Comparison of ENCODE assay signal across 7 worm cellular contexts in genomic region chrIII:8986872-8987271, ce11.
TF ChIP-seq lines count a peak whose summit lies in the region.

No protein-coding gene starts in this region.

TF ChIP-seq in whole organism, L1 larva, 84 proteins besides CTCF, POLR2A, EP300 and RAD21 (continues in another document):
- peak in 1 of 2 experiments; percentile 41 for TF ChIP-seq lsy-2 (tag; optimal IDR thresholded peaks at IDR 0.05; lab: Kevin White, UChicago)
- TF ChIP-seq skn-1 (tag; optimal IDR thresholded peaks at IDR 0.05; lab: Kevin White, UChicago), result peak; percentile 15
- TF ChIP-seq blmp-1 (tag; optimal IDR thresholded peaks at IDR 0.05; lab: Kevin White, UChicago), result peak; percentile 85
- peak; percentile 93 to 100 (median 98) for TF ChIP-seq elt-3 (tag; optimal IDR thresholded peaks at IDR 0.05; lab: Kevin White, UChicago)
- peak; percentile 84 for TF ChIP-seq lin-14 (GFP tag; optimal IDR thresholded peaks at IDR 0.05; lab: Kevin White, UChicago)
- no peak for TF ChIP-seq elt-2 (tag; optimal IDR thresholded peaks at IDR 0.05; lab: Kevin White, UChicago)
- no peak for TF ChIP-seq zip-4 (GFP tag; optimal IDR thresholded peaks at IDR 0.05; lab: Kevin White, UChicago)
- no peak for TF ChIP-seq ama-1 (optimal IDR thresholded peaks at IDR 0.05; lab: Kevin White, UChicago)
- no peak for TF ChIP-seq lin-13 (GFP tag; optimal IDR thresholded peaks at IDR 0.05; lab: Kevin White, UChicago)
- no peak for TF ChIP-seq fkh-10 (GFP tag; optimal IDR thresholded peaks at IDR 0.05; lab: Kevin White, UChicago)
- no peak for TF ChIP-seq lir-3 (tag; optimal IDR thresholded peaks at IDR 0.05; lab: Kevin White, UChicago; ENCODE audit: poor library complexity)
- TF ChIP-seq nhr-20 (tag; optimal IDR thresholded peaks at IDR 0.05; lab: Kevin White, UChicago), result peak; percentile 47
- TF ChIP-seq lin-35 (GFP tag; optimal IDR thresholded peaks at IDR 0.05; lab: Kevin White, UChicago), result peak in 1 of 2 experiments; percentile 38

TF ChIP-seq in whole organism, L2 larva, 48 proteins besides CTCF, POLR2A, EP300 and RAD21 (continues in another document):
- TF ChIP-seq nhr-21 (tag; optimal IDR thresholded peaks at IDR 0.05; lab: Kevin White, UChicago) (peak; percentile 87), crh-2 (tag; optimal IDR thresholded peaks at IDR 0.05; lab: Kevin White, UChicago) (peak; percentile 64), C34F6.9 (tag; optimal IDR thresholded peaks at IDR 0.05; lab: Kevin White, UChicago) (peak; percentile 38), blmp-1 (tag; optimal IDR thresholded peaks at IDR 0.05; lab: Kevin White, UChicago; ENCODE audit: insufficient read depth) (peak; percentile 78), sem-4 (tag; optimal IDR thresholded peaks at IDR 0.05; lab: Kevin White, UChicago) (peak; percentile 23), sma-9 (GFP tag; optimal IDR thresholded peaks at IDR 0.05; lab: Kevin White, UChicago) (peak; percentile 60), sma-9 (tag; optimal IDR thresholded peaks at IDR 0.05; lab: Kevin White, UChicago) (no peak), nhr-129 (tag; optimal IDR thresholded peaks at IDR 0.05; lab: Kevin White, UChicago) (peak; percentile 28), nhr-6 (tag; optimal IDR thresholded peaks at IDR 0.05; lab: Kevin White, UChicago) (peak; percentile 42), ceh-16 (tag; optimal IDR thresholded peaks at IDR 0.05; lab: Kevin White, UChicago) (no peak), nhr-12 (tag; optimal IDR thresholded peaks at IDR 0.05; lab: Kevin White, UChicago) (no peak), lsy-2 (tag; optimal IDR thresholded peaks at IDR 0.05; lab: Kevin White, UChicago) (peak in 1 of 2 experiments; percentile 38), peb-1 (tag; optimal IDR thresholded peaks at IDR 0.05; lab: Kevin White, UChicago) (no peak)

TF ChIP-seq in whole organism, L3 larva, 47 proteins besides CTCF, POLR2A, EP300 and RAD21 (continues in another document):
- TF ChIP-seq ztf-11 (tag; optimal IDR thresholded peaks at IDR 0.05; lab: Kevin White, UChicago) (no peak), nhr-25 (tag; optimal IDR thresholded peaks at IDR 0.05; lab: Kevin White, UChicago) (peak; percentile 2), lsy-12 (tag; optimal IDR thresholded peaks at IDR 0.05; lab: Kevin White, UChicago) (no peak), nhr-76 (tag; optimal IDR thresholded peaks at IDR 0.05; lab: Kevin White, UChicago) (no peak), fkh-10 (GFP tag; optimal IDR thresholded peaks at IDR 0.05; lab: Kevin White, UChicago) (no peak), nhr-11 (tag; optimal IDR thresholded peaks at IDR 0.05; lab: Kevin White, UChicago) (no peak), elt-3 (tag; optimal IDR thresholded peaks at IDR 0.05; lab: Kevin White, UChicago) (peak; percentile 77 to 99 (median 96)), nhr-23 (tag; optimal IDR thresholded peaks at IDR 0.05; lab: Kevin White, UChicago) (peak; percentile 73), hmg-11 (tag; optimal IDR thresholded peaks at IDR 0.05; lab: Kevin White, UChicago) (no peak), eor-1 (tag; optimal IDR thresholded peaks at IDR 0.05; lab: Kevin White, UChicago) (no peak), nhr-43 (tag; optimal IDR thresholded peaks at IDR 0.05; lab: Kevin White, UChicago; ENCODE audit: poor library complexity, severe bottlenecking) (peak; percentile 63), ama-1 (optimal IDR thresholded peaks at IDR 0.05; lab: Kevin White, UChicago) (no peak), skn-1 (tag; optimal IDR thresholded peaks at IDR 0.05; lab: Kevin White, UChicago) (no peak), R02D3.7 (tag; optimal IDR thresholded peaks at IDR 0.05; lab: Kevin White, UChicago) (peak; percentile 48)

TF ChIP-seq in whole organism, L4 larva, 104 proteins besides CTCF, POLR2A, EP300 and RAD21 (continues in another document):
- no peak for TF ChIP-seq gei-8 (GFP tag; optimal IDR thresholded peaks at IDR 0.05; lab: Kevin White, UChicago)
- no peak for TF ChIP-seq lin-38 (GFP tag; IDR thresholded peaks at IDR 0.05; lab: Robert Waterston, UW)
- TF ChIP-seq nhr-76 (tag; optimal IDR thresholded peaks at IDR 0.05; lab: Kevin White, UChicago), result no peak
- no peak for TF ChIP-seq pqm-1 (tag; optimal IDR thresholded peaks at IDR 0.05; lab: Kevin White, UChicago)
- TF ChIP-seq lir-3 (tag; optimal IDR thresholded peaks at IDR 0.05; lab: Kevin White, UChicago), result no peak
- TF ChIP-seq F49E8.2 (tag; optimal IDR thresholded peaks at IDR 0.05; lab: Kevin White, UChicago; ENCODE audit: borderline replicate concordance), result no peak
- peak in 1 of 2 experiments; percentile 8 for TF ChIP-seq unc-62 (GFP tag; optimal IDR thresholded peaks at IDR 0.05 in 1 of 2; lab: Kevin White, UChicago)
- TF ChIP-seq unc-62 (tag; optimal IDR thresholded peaks at IDR 0.05; lab: Kevin White, UChicago), result no peak
- TF ChIP-seq dpl-1 (GFP tag; optimal IDR thresholded peaks at IDR 0.05; lab: Kevin White, UChicago), result no peak
- TF ChIP-seq aha-1 (tag; lab: Kevin White, UChicago), result no peak
- TF ChIP-seq dmd-6 (GFP tag; IDR thresholded peaks at IDR 0.05; lab: Robert Waterston, UW), result no peak
- no peak for TF ChIP-seq nhr-6 (tag; optimal IDR thresholded peaks at IDR 0.05; lab: Kevin White, UChicago)
- TF ChIP-seq lin-39 (tag; optimal IDR thresholded peaks at IDR 0.05; lab: Kevin White, UChicago), result no peak
- TF ChIP-seq Y75B8A.6 (GFP tag; IDR thresholded peaks at IDR 0.05; lab: Robert Waterston, UW), result no peak
- no peak for TF ChIP-seq lim-7 (GFP tag; IDR thresholded peaks at IDR 0.05; lab: Robert Waterston, UW)

TF ChIP-seq in whole organism, late embryonic, 69 proteins besides CTCF, POLR2A, EP300 and RAD21:
- TF ChIP-seq ref-2 (tag; optimal IDR thresholded peaks at IDR 0.05; lab: Kevin White, UChicago) (no peak), ceh-34 (tag; optimal IDR thresholded peaks at IDR 0.05; lab: Kevin White, UChicago) (peak; percentile 25), elt-2 (tag; optimal IDR thresholded peaks at IDR 0.05; lab: Kevin White, UChicago) (peak; percentile 32)

TF ChIP-seq in whole organism, mixed stage, embryonic, 35 proteins besides CTCF, POLR2A, EP300 and RAD21:
- TF ChIP-seq bed-3 (GFP tag; optimal IDR thresholded peaks at IDR 0.05; lab: Kevin White, UChicago) (no peak), elt-3 (tag; optimal IDR thresholded peaks at IDR 0.05; lab: Kevin White, UChicago) (peak; percentile 90), hlh-1 (tag; optimal IDR thresholded peaks at IDR 0.05; lab: Kevin White, UChicago) (peak; percentile 5), cnd-1 (tag; optimal IDR thresholded peaks at IDR 0.05; lab: Kevin White, UChicago) (no peak), snpc-4 (tag; optimal IDR thresholded peaks at IDR 0.05; lab: Kevin White, UChicago) (no peak), unc-62 (GFP tag; optimal IDR thresholded peaks at IDR 0.05; lab: Kevin White, UChicago) (no peak), nhr-2 (tag; optimal IDR thresholded peaks at IDR 0.05; lab: Kevin White, UChicago) (no peak), M03D4.4 (tag; optimal IDR thresholded peaks at IDR 0.05; lab: Kevin White, UChicago) (no peak), flh-1 (GFP tag; optimal IDR thresholded peaks at IDR 0.05; lab: Kevin White, UChicago) (no peak), mep-1 (tag; optimal IDR thresholded peaks at IDR 0.05; lab: Kevin White, UChicago) (no peak), elt-1 (tag; optimal IDR thresholded peaks at IDR 0.05; lab: Kevin White, UChicago; ENCODE audit: borderline replicate concordance, insufficient read depth) (no peak), ham-2 (GFP tag; optimal IDR thresholded peaks at IDR 0.05; lab: Kevin White, UChicago) (no peak), zip-8 (tag; optimal IDR thresholded peaks at IDR 0.05; lab: Kevin White, UChicago) (no peak)

TF ChIP-seq in whole organism, young adult, 124 proteins besides CTCF, POLR2A, EP300 and RAD21:
- TF ChIP-seq lin-40 (tag; optimal IDR thresholded peaks at IDR 0.05; lab: Kevin White, UChicago) (peak; percentile 61), somi-1 (GFP tag; optimal IDR thresholded peaks at IDR 0.05; lab: Kevin White, UChicago) (peak; percentile 73), cebp-1 (GFP tag; IDR thresholded peaks at IDR 0.05; lab: Robert Waterston, UW) (no peak), cebp-1 (tag; optimal IDR thresholded peaks at IDR 0.05; lab: Kevin White, UChicago) (peak; percentile 10), gei-17 (GFP tag; optimal IDR thresholded peaks at IDR 0.05; lab: Kevin White, UChicago) (no peak)
